Worm (Caenorhabditis elegans) whole organism, L4 larva: ENCODE results near the gene gpb-1.

Experiments
- F49E8.2 ChIP-seq: sonication (generic microtip); optimal IDR thresholded peaks from 2 replicates; lab custom pipeline; 2016; ENCODE audit warnings: missing compliant biosample characterization, mild to moderate bottlenecking, missing genetic modification characterization, borderline replicate concordance
- aha-1 ChIP-seq: fragments of 150-350 bp; peaks from one replicate; lab custom pipeline; 2014; ENCODE audit warnings: missing biosample characterization, missing genetic modification characterization
- cey-2 ChIP-seq: sonication (generic microtip); optimal IDR thresholded peaks from 3 replicates; lab custom pipeline; 2017; ENCODE audit warnings: missing genetic modification characterization, mild to moderate bottlenecking, missing compliant biosample characterization, antibody characterized with exemption, borderline replicate concordance; ENCODE audit not compliant: insufficient read depth
- dpl-1 ChIP-seq: fragments of 150-350 bp; optimal IDR thresholded peaks from 2 replicates; lab custom pipeline; 2014; ENCODE audit warnings: missing biosample characterization, missing genetic modification reagents, missing genetic modification characterization
- dve-1 ChIP-seq: sonication (generic microtip); optimal IDR thresholded peaks from 2 replicates; lab custom pipeline; 2017; ENCODE audit warnings: antibody characterized with exemption, mild to moderate bottlenecking, missing genetic modification characterization, missing compliant biosample characterization; ENCODE audit not compliant: insufficient read depth
- hlh-11 ChIP-seq: fragments of 200-800 bp; sonication (Bioruptor generic); optimal IDR thresholded peaks from 2 replicates; lab custom pipeline; 2018; ENCODE audit warnings: mild to moderate bottlenecking, missing genetic modification characterization, missing compliant biosample characterization
- hmg-1.1 ChIP-seq: fragments of 200-800 bp; sonication (Bioruptor generic); IDR thresholded peaks from 2 replicates; pipeline ENCODE4 v1.3.6; 2022; ENCODE audit warnings: missing genetic modification reagents, missing genetic modification characterization, missing compliant biosample characterization
- lin-13 ChIP-seq: fragments of 150-350 bp; optimal IDR thresholded peaks from 2 replicates; lab custom pipeline; 2014; ENCODE audit warnings: missing biosample characterization, missing genetic modification reagents, missing genetic modification characterization
- lin-38 ChIP-seq: fragments of 200-800 bp; sonication (Bioruptor generic); IDR thresholded peaks from 2 replicates; pipeline ENCODE4 v1.3.6; 2022; ENCODE audit warnings: missing genetic modification reagents, missing genetic modification characterization, missing compliant biosample characterization
- lsy-2 ChIP-seq, 2 experiments: fragments of 150-350 bp in 1 of 2; sonication (generic microtip) in 1 of 2; optimal IDR thresholded peaks; 2 replicates each; lab custom pipeline; 2014 to 2017; ENCODE audit warnings: missing biosample characterization in 2 of 2, missing genetic modification characterization in 2 of 2
- madf-5 ChIP-seq, 2 experiments: fragments of 200-800 bp; sonication (Bioruptor generic); IDR thresholded peaks; 2 replicates each; pipeline ENCODE4 v1.3.6; 2022; ENCODE audit warnings: missing compliant biosample characterization in 2 of 2, missing genetic modification characterization in 2 of 2
- mdt-29 ChIP-seq: fragments of 200-800 bp; sonication (Bioruptor generic); IDR thresholded peaks from 2 replicates; pipeline ENCODE4 v1.3.6; 2022; ENCODE audit warnings: missing genetic modification reagents, missing genetic modification characterization, missing compliant biosample characterization
- mep-1 ChIP-seq: fragments of 150-350 bp; sonication (generic microtip); optimal IDR thresholded peaks from 3 replicates; lab custom pipeline; 2014; ENCODE audit warnings: missing biosample characterization, missing genetic modification characterization
- mes-2 ChIP-seq: sonication (generic microtip); optimal IDR thresholded peaks from 2 replicates; lab custom pipeline; 2016; ENCODE audit warnings: missing genotype, mild to moderate bottlenecking, missing genetic modification characterization, missing compliant biosample characterization; ENCODE audit not compliant: poor library complexity, severe bottlenecking
- mxl-2 ChIP-seq: fragments of 200-800 bp; sonication (Bioruptor generic); conservative IDR thresholded peaks from 2 replicates; pipeline ENCODE4 v1.3.6; 2022; ENCODE audit warnings: missing genetic modification reagents, missing genetic modification characterization, missing compliant biosample characterization
- nhr-237 ChIP-seq: sonication (generic microtip); optimal IDR thresholded peaks from 2 replicates; lab custom pipeline; 2017; ENCODE audit warnings: missing biosample characterization, missing genetic modification characterization
- nhr-41 ChIP-seq: fragments of 200-800 bp; sonication (Bioruptor generic); IDR thresholded peaks from 2 replicates; pipeline ENCODE4 v1.3.6; 2022; ENCODE audit warnings: missing genetic modification reagents, missing genetic modification characterization, missing compliant biosample characterization
- nhr-42 ChIP-seq: fragments of 200-800 bp; sonication (Bioruptor generic); IDR thresholded peaks from 2 replicates; pipeline ENCODE4 v1.3.6; 2022; ENCODE audit warnings: missing genetic modification characterization, missing compliant biosample characterization
- nhr-77 ChIP-seq: fragments of 150-350 bp; optimal IDR thresholded peaks from 2 replicates; lab custom pipeline; 2014; ENCODE audit warnings: missing biosample characterization, missing genetic modification characterization
- rbr-2 ChIP-seq: sonication (generic microtip); optimal IDR thresholded peaks from 2 replicates; lab custom pipeline; 2016; ENCODE audit warnings: missing genotype, missing genetic modification characterization, missing compliant biosample characterization
- snpc-1.2 ChIP-seq: fragments of 200-800 bp; sonication (Bioruptor generic); IDR thresholded peaks from 2 replicates; pipeline ENCODE4 v1.3.6; 2022; ENCODE audit warnings: missing genetic modification reagents, missing genetic modification characterization, missing compliant biosample characterization
- unc-130 ChIP-seq: sonication (generic microtip); optimal IDR thresholded peaks from 2 replicates; lab custom pipeline; 2016; ENCODE audit warnings: missing genetic modification reagents, missing genetic modification characterization, missing compliant biosample characterization
- unc-62 ChIP-seq, 3 experiments: fragments of 150-350 bp in 1 of 3; sonication (generic microtip); optimal IDR thresholded peaks in 2 of 3; peaks in 1 of 3; 1 replicate in 1 of 3; 2 replicates in 2 of 3; lab custom pipeline; 2014 to 2017; ENCODE audit warnings: missing biosample characterization in 3 of 3, missing genetic modification characterization in 3 of 3, missing genetic modification reagents in 3 of 3, missing genotype in 1 of 3
- zfp-3 ChIP-seq: fragments of 200-800 bp; sonication (Bioruptor generic); conservative IDR thresholded peaks from 2 replicates; pipeline ENCODE4 v1.3.6; 2022; ENCODE audit warnings: missing genetic modification reagents, missing genetic modification characterization, missing compliant biosample characterization

Gene gpb-1

ce11 chrII:11695161-11695944 lies 53.1 kb downstream of the gpb-1 start, which contains the start of gene tars-1:
tars-1 (minus strand) TSS chrII:11695657.
- TF ChIP-seq unc-130 (GFP tag; lab: Kevin White, UChicago) (peak; percentile 14), dve-1 (peak; percentile 15), lin-38 (GFP tag; lab: Robert Waterston, UW) (peak; percentile 68), hmg-1.1 (peak; percentile 9; the same call in 1 of the 2 replicates), nhr-42 (GFP tag; lab: Robert Waterston, UW) (0 out of 2 replicates have a peak, but pooled peaks have one; percentile 22), zfp-3 (GFP tag; lab: Robert Waterston, UW) (0 out of 2 replicates have a peak, but pooled peaks have one; percentile 32), F49E8.2 (tag; lab: Kevin White, UChicago) (peak; percentile 18)
- TF ChIP-seq, all 104 proteins: peak for 7; not testable (repeated sequence) for 97

ce11 chrII:11694432-11694831 lies 54.0 kb downstream of the gpb-1 start:
- TF ChIP-seq nhr-41 (GFP tag; lab: Robert Waterston, UW) (no peak), unc-62 (GFP tag; optimal IDR thresholded peaks at IDR 0.05 in 1 of 2; lab: Kevin White, UChicago) (peak in 1 of 2 experiments; percentile 42), unc-62 (tag; optimal IDR thresholded peaks at IDR 0.05; lab: Kevin White, UChicago) (no peak), mep-1 (tag; lab: Kevin White, UChicago) (peak; percentile 50), hlh-11 (tag; lab: Kevin White, UChicago) (peak; percentile 25), mdt-29 (no peak), dve-1 (peak; percentile 43), nhr-237 (tag; lab: Kevin White, UChicago) (no peak), nhr-77 (tag; lab: Kevin White, UChicago) (peak; percentile 1), dpl-1 (GFP tag; lab: Kevin White, UChicago) (peak; percentile 50), mxl-2 (GFP tag; lab: Robert Waterston, UW) (no peak), cey-2 (tag; lab: Kevin White, UChicago) (no peak), madf-5 (GFP tag; IDR thresholded peaks at IDR 0.05; lab: Robert Waterston, UW) (no peak), lin-38 (GFP tag; lab: Robert Waterston, UW) (peak; percentile 31; the same call in 1 of the 2 replicates), snpc-1.2 (0 out of 2 replicates have a peak, but pooled peaks have one; percentile 17), mes-2 (peak; percentile 38), lsy-2 (tag; optimal IDR thresholded peaks at IDR 0.05; lab: Kevin White, UChicago) (peak in 1 of 2 experiments; percentile 70), aha-1 (tag; lab: Kevin White, UChicago) (peak; percentile 96), rbr-2 (tag; lab: Kevin White, UChicago) (peak; percentile 15), lin-13 (GFP tag; lab: Kevin White, UChicago) (peak; percentile 29)
- TF ChIP-seq, all 104 proteins: peak for 13
